Worm (Caenorhabditis elegans) whole organism, early embryonic: ENCODE data around the gene B0361.14.

Experiments used
- B0310.2 ChIP-seq: sonication (generic microtip); optimal IDR thresholded peaks from 2 replicates; lab custom pipeline; 2016; ENCODE audit warnings: mild to moderate bottlenecking, missing genetic modification characterization, missing compliant biosample characterization
- ama-1 ChIP-seq: fragments of 150-350 bp; optimal IDR thresholded peaks from 2 replicates; lab custom pipeline; 2014

ce11 chrIII:7258931-7259330 is 40.4 kb downstream of the B0361.14 start, which contains the start of gene B0361.4:
- TF ChIP-seq B0310.2 (tag; lab: Kevin White, UChicago) (no peak), ama-1 (lab: Kevin White, UChicago) (no peak)
